Worm (Caenorhabditis elegans) whole organism, dauer: ENCODE data around the gene srw-129.
"Not testable (repeated sequence)": the region's sequence is repeated elsewhere in the genome, so short reads cannot be mapped to it uniquely, and the experiment has no call there.

ENCODE experiments used
- unc-62 ChIP-seq: sonication (generic microtip); optimal IDR thresholded peaks from 2 replicates; lab custom pipeline; 2017; ENCODE audit warnings: missing biosample characterization, missing genetic modification reagents, missing genetic modification characterization

Gene srw-129

DNA sequence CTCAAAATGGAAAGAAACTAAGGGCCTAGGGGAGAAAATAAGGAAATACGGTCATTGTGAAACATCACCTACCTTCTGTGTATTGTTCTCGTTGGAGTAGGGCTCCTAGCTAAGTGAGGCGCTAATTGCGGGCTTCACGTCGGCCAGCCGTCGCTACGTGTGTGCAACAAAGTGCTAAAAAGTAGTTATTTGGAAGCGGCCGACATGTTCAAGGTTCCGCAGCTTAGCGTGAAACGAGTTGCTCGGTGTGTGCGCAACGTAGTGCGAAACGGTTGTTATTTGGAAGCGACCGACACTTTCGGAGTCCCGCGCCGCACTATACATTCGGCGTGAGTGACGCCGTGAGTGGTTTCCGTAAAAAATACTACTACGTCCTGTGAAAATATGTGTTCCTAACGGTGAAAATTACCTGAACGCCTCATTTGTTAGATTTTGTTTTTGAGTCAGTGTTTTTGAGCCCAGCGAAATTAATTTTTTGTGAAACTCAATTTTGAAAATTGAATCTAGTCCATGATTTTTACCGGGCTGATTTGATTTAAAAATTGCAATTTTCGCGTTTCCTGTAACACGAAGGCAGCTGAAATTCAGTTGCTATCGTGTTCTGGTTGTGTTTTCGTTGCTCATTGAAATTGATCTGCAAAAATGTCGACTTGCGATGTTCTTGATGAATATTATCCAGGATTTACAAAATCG is at the start of gene srw-129:
srw-129 (plus strand) TSS at position 643 of the 693 bp plus-strand sequence.
- TF ChIP-seq unc-62 (GFP tag; lab: Kevin White, UChicago): no peak

DNA sequence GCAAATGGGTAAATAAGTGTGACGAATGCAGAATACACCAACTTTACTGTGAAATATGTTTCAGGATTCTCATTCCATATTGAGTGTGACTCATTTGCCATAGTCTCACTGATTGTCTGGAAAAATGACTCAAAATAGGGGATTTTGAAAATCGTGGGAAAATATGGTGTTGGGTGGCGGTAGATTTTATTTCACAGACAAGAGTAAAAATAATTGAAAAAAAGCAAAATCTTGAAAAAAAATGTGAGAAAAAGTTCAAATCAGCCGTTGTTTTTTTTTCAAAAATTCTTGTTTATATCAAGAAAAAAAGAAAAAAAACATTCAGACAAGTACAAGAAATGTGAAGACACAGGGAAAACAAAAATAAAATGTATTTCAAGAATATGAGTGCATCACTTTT is 49.2 kb upstream of the srw-129 start, which contains the start of gene srh-38:
srh-38 (minus strand) TSS at position 101 of the 400 bp plus-strand sequence.
- TF ChIP-seq unc-62 (GFP tag; lab: Kevin White, UChicago): no peak

DNA sequence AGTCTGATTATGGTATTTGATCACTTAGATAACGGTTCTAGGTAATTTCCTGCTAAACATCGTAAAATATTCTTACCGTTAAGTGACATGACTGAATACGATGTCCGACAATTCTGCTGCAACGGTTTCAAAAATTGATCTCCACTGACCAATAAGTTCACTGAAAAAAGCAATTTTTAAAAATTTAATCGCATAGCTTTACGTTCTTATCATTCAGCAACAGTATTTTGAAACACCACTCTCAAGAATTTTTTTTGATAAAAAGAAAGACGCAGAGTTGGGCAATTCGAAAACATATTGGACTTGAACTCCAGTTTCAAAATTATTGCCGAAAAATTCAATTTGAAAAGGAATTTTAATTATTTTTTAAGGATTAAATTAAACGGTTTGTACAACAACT is 44.2 kb upstream of the srw-129 start, which contains the start of gene C31B8.12:
C31B8.12 (minus strand) TSS at position 101 of the 400 bp plus-strand sequence.
- TF ChIP-seq unc-62 (GFP tag; lab: Kevin White, UChicago): no peak

DNA sequence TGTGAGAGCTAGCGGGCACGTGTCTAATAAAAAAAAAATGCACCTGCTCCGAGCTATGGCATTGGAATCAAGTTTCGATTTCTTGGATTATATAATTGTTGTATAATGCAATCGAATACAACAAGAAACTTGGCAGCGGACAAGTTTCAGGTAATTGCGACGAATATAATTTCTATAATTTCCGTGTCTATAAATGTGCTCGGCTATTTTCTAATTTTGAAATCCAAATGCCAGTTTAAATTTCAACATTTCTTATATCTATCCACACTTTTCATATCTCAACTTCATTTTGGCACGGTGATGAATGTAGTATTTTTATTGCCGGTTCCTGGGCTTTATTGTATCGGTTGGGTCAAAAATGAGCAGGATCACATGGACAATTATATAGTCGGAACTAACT is 42.0 kb upstream of the srw-129 start, which contains the start of gene C31B8.16:
C31B8.16 (plus strand) TSS at position 301 of the 400 bp plus-strand sequence.
- no peak for TF ChIP-seq unc-62 (GFP tag; lab: Kevin White, UChicago)

DNA sequence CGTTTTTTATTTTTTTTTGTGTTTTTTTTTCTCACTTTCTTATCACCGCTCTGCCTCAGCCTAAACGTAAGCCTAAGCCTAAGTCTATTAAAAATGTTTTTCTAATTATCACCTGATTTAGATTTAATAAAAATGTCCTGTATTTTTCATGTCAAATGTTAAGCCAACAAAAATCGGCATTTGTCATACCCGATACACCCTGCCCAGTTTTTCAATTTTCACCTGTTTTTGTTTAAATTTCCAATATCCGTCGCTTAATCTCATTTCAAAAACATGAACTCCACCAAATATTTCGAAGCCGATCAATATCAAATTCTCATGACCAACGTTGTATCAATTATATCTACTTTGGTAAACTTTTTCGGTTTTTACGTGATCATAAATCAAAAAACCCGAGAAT is 40.5 kb upstream of the srw-129 start, which contains the start of gene C31B8.1:
C31B8.1 (plus strand) TSS at position 301 of the 400 bp plus-strand sequence.
- no peak for TF ChIP-seq unc-62 (GFP tag; lab: Kevin White, UChicago)

ce11 chrV:2934075-2934474 is 37.7 kb upstream of the srw-129 start, which contains the start of gene srh-247:
Gene srh-247, minus strand, starts transcription at chrV:2934175.
- no peak for TF ChIP-seq unc-62 (GFP tag; lab: Kevin White, UChicago)

DNA sequence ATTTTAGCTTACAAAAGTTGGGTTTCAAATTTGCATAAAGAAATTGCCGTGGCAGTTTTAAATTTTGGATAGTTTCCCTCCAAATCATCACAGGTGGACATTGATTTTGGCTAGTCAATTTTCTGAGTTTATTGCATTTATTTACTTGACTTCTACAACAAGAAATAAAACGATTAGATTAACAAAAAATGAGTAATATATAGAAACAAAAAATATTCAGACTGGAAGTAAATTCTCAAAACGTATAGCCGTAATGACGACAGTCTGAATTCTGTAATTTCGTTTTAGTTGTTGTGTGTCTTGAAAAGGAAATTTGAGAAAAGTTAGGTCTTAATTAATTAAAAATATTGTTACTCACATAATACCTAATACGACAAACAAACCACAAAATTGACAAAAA is 33.3 kb upstream of the srw-129 start, which contains the start of gene srw-141:
srw-141 (minus strand) TSS at position 101 of the 400 bp plus-strand sequence.
- TF ChIP-seq unc-62 (GFP tag; lab: Kevin White, UChicago): no peak

DNA sequence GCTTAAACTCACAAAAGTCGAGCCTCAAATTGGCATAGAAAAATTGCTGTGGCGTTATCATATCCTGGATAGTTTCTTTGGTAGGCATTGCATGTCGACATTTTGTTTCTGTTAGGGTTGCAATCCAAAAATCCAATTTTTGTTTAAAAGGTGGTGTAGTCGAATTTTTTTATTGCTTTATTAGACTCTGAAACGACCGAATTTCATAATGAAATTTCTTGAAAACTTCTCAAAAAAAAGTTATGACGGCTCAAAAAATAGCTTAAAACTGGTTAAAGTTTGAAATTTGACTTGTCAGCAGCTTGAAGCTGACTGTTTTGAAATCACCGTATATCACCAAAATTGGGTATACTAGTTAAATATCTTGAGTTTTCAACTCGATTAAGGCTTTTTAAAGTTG is 30.3 kb upstream of the srw-129 start, which contains the start of gene srw-143:
srw-143 (minus strand) TSS at position 101 of the 400 bp plus-strand sequence.
- no peak for TF ChIP-seq unc-62 (GFP tag; lab: Kevin White, UChicago)

ce11 chrV:2942247-2942646 is 29.5 kb upstream of the srw-129 start:
- TF ChIP-seq unc-62 (GFP tag; lab: Kevin White, UChicago): no peak

- no peak for TF ChIP-seq unc-62 (GFP tag; lab: Kevin White, UChicago)
These were observed 27.9 kb upstream of the srw-129 start, which contains the start of gene srw-137 for ce11 chrV:2943859-2944258. Gene srw-137, minus strand, starts transcription at chrV:2943959.

ce11 chrV:2945602-2946001 is 26.1 kb upstream of the srw-129 start, which contains the start of gene srh-87:
Gene srh-87, minus strand, starts transcription at chrV:2945702.
- TF ChIP-seq unc-62 (GFP tag; lab: Kevin White, UChicago): no peak

DNA sequence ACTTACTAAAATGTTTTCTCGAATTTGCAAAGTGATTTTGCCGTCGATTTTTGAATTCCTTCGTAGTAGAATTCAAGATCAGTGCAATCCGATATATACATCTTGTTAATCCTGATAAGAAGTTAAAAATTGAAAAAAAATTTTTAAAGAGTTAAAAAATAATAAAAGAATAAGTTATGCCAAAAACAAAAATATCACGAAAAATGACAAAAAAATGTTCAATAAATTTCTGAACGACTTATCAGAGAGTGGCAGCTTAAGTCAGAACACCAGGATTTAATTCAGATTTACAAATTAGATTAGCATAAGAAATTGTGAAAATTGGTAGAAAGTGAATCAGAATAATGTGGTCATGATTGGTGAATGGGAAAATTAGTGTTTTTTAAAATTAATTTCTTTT is 19.6 kb upstream of the srw-129 start, which contains the start of gene srw-122:
srw-122 (minus strand) TSS at position 101 of the 400 bp plus-strand sequence.
- TF ChIP-seq unc-62 (GFP tag; lab: Kevin White, UChicago): not testable (repeated sequence)

ce11 chrV:2955342-2955741 is 16.4 kb upstream of the srw-129 start, which contains the start of gene srh-248:
Gene srh-248, minus strand, starts transcription at chrV:2955442.
- not testable (repeated sequence) for TF ChIP-seq unc-62 (GFP tag; lab: Kevin White, UChicago)

ce11 chrV:2958202-2958601 is 13.5 kb upstream of the srw-129 start, which contains the start of gene srw-142:
Gene srw-142, minus strand, starts transcription at chrV:2958302.
- no peak for TF ChIP-seq unc-62 (GFP tag; lab: Kevin White, UChicago)

ce11 chrV:2960894-2961293 is 10.9 kb upstream of the srw-129 start, which contains the start of gene srw-144:
Gene srw-144, minus strand, starts transcription at chrV:2960994.
- TF ChIP-seq unc-62 (GFP tag; lab: Kevin White, UChicago): no peak

ce11 chrV:2962960-2963359 is 8.8 kb upstream of the srw-129 start, which contains the start of gene srw-138:
Gene srw-138, minus strand, starts transcription at chrV:2963060.
- no peak for TF ChIP-seq unc-62 (GFP tag; lab: Kevin White, UChicago)
